Fruit fly (Drosophila melanogaster) whole organism, prepupa: ENCODE data around the gene Mcm5.

Experiments
- Blimp-1 ChIP-seq: fragments of 200-800 bp; sonication (Bioruptor generic); optimal IDR thresholded peaks from 3 replicates; lab custom pipeline; 2017; ENCODE audit warnings: missing biosample characterization, missing genetic modification characterization, mild to moderate bottlenecking, moderate library complexity, missing genetic modification reagents
- CG15336 ChIP-seq: fragments of 200-800 bp; sonication (Bioruptor generic); IDR thresholded peaks from 2 replicates; pipeline ENCODE4 v1.3.6; 2022; ENCODE audit warnings: missing biosample characterization, missing genetic modification characterization
- CG3919 ChIP-seq: fragments of 200-800 bp; sonication (Bioruptor generic); optimal IDR thresholded peaks from 3 replicates; lab custom pipeline; 2016; ENCODE audit warnings: missing biosample characterization, missing genetic modification characterization
- CG9139 ChIP-seq: fragments of 200-800 bp; sonication (Bioruptor generic); optimal IDR thresholded peaks from 3 replicates; lab custom pipeline; 2017; ENCODE audit warnings: missing biosample characterization, mild to moderate bottlenecking, missing genetic modification characterization
- Sox102F ChIP-seq: fragments of 200-800 bp; sonication (Bioruptor generic); optimal IDR thresholded peaks from 2 replicates; lab custom pipeline; 2016; ENCODE audit warnings: missing biosample characterization, mild to moderate bottlenecking, missing genetic modification characterization
- Sox14 ChIP-seq: fragments of 200-800 bp; sonication (Bioruptor generic); optimal IDR thresholded peaks from 3 replicates; lab custom pipeline; 2016; ENCODE audit warnings: missing biosample characterization, missing genetic modification characterization
- fkh ChIP-seq: fragments of 200-800 bp; sonication (Bioruptor generic); optimal IDR thresholded peaks from 3 replicates; lab custom pipeline; 2017; ENCODE audit warnings: missing biosample characterization, mild to moderate bottlenecking, missing genetic modification characterization, moderate library complexity
- lz ChIP-seq: fragments of 200-800 bp; sonication (Bioruptor generic); optimal IDR thresholded peaks from 3 replicates; lab custom pipeline; 2016; ENCODE audit warnings: missing biosample characterization, missing genetic modification characterization
- svp ChIP-seq: fragments of 200-800 bp; sonication (Bioruptor generic); peaks from one replicate; lab custom pipeline; 2016; ENCODE audit warnings: missing biosample characterization, missing genetic modification characterization
- vri ChIP-seq: fragments of 200-800 bp; sonication (Bioruptor generic); optimal IDR thresholded peaks from 3 replicates; lab custom pipeline; 2016; ENCODE audit warnings: missing biosample characterization, mild to moderate bottlenecking, missing genetic modification characterization

DNA sequence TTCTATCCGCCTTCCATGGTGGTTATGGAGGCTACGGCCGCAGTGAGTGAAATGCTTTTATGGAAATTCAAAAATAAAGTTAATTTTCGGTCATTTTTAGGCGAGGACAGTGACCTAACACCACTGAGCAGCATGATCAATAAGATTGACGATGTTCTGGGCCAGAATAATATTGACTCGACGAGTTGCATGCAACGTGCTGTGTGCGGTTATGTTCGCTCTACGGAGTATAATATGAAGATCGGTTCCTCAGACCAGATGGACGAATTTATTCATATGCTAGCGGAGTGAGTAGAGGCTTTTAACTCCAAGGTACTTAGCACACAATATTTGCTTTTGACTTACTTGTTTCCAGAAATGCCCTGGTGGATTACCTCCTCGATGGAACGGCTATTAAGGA, 8.2 kb upstream of the Mcm5 start:
- no peak for TF ChIP-seq svp (GFP tag; lab: Kevin White, UChicago)
- no peak for TF ChIP-seq CG3919 (GFP tag; lab: Kevin White, UChicago)
- no peak for TF ChIP-seq CG9139 (GFP tag; lab: Kevin White, UChicago)
- TF ChIP-seq Sox14 = no peak
- no peak for TF ChIP-seq Blimp-1
- no peak for TF ChIP-seq vri (GFP tag; lab: Kevin White, UChicago)
- TF ChIP-seq CG15336 (GFP tag; lab: Robert Waterston, UW) = no peak
- TF ChIP-seq Sox102F (GFP tag; lab: Kevin White, UChicago) = no peak
- no peak for TF ChIP-seq lz (GFP tag; lab: Kevin White, UChicago)
- no peak for TF ChIP-seq fkh (GFP tag; lab: Kevin White, UChicago)
